Worm (Caenorhabditis elegans) whole organism, midembryonic: ENCODE results near the gene F48G7.9.

Experiments used
- T22C8.4 ChIP-seq: fragments of 200-800 bp; sonication (Bioruptor generic); IDR thresholded peaks from 2 replicates; pipeline ENCODE4 v1.3.6; 2022; ENCODE audit warnings: missing genetic modification characterization, missing compliant biosample characterization
- cog-1 ChIP-seq: sonication (generic microtip); optimal IDR thresholded peaks from 2 replicates; lab custom pipeline; 2016; ENCODE audit warnings: missing genetic modification characterization, missing compliant biosample characterization
- flt-1 ChIP-seq: fragments of 200-800 bp; sonication (Bioruptor generic); IDR thresholded peaks from 2 replicates; pipeline ENCODE4 v1.3.6; 2022; ENCODE audit warnings: missing genetic modification characterization, missing compliant biosample characterization
- klf-2 ChIP-seq: fragments of 200-800 bp; sonication (Bioruptor generic); conservative IDR thresholded peaks from 2 replicates; pipeline ENCODE4 v1.3.6; 2022; ENCODE audit warnings: missing genetic modification reagents, missing genetic modification characterization, missing compliant biosample characterization
- med-1 ChIP-seq: sonication (generic microtip); optimal IDR thresholded peaks from 2 replicates; lab custom pipeline; 2017; ENCODE audit warnings: missing genetic modification characterization, mild to moderate bottlenecking, missing compliant biosample characterization, antibody characterized with exemption, missing genetic modification reagents; ENCODE audit not compliant: insufficient read depth
- ref-1 ChIP-seq: fragments of 200-800 bp; sonication (Bioruptor generic); conservative IDR thresholded peaks from 2 replicates; pipeline ENCODE4 v1.3.6; 2022; ENCODE audit warnings: missing genetic modification reagents, missing genetic modification characterization, missing compliant biosample characterization
- tab-1 ChIP-seq: fragments of 200-800 bp; sonication (Bioruptor generic); IDR thresholded peaks from 2 replicates; pipeline ENCODE4 v1.3.6; 2022; ENCODE audit warnings: missing genetic modification characterization, missing compliant biosample characterization
- ztf-23 ChIP-seq: fragments of 200-800 bp; sonication (Bioruptor generic); IDR thresholded peaks from 2 replicates; pipeline ENCODE4 v1.3.6; 2022; ENCODE audit warnings: missing genetic modification reagents, missing genetic modification characterization, missing compliant biosample characterization
- ztf-29 ChIP-seq: fragments of 200-800 bp; sonication (Bioruptor generic); IDR thresholded peaks from 2 replicates; pipeline ENCODE4 v1.3.6; 2022; ENCODE audit warnings: missing genetic modification reagents, missing genetic modification characterization, missing compliant biosample characterization

F48G7.9 gene

ce11 chrV:634855-635254 lies 6.4 kb upstream of the F48G7.9 start, which contains the start of gene F48G7.10:
Gene F48G7.10 (minus strand): TSS chrV:634955.
- no peak for TF ChIP-seq tab-1

- no peak for TF ChIP-seq klf-2 (GFP tag; lab: Robert Waterston, UW)
- TF ChIP-seq flt-1 = no peak
- TF ChIP-seq tab-1 = no peak
- no peak for TF ChIP-seq ztf-23 (GFP tag; lab: Robert Waterston, UW)
- TF ChIP-seq ztf-29 (GFP tag; lab: Robert Waterston, UW) = no peak
Measured at ce11 chrV:631832-632231, 3.4 kb upstream of the F48G7.9 start.

- no peak for TF ChIP-seq med-1
- no peak for TF ChIP-seq ztf-29 (GFP tag; lab: Robert Waterston, UW)
- no peak for TF ChIP-seq T22C8.4 (GFP tag; lab: Robert Waterston, UW)
- TF ChIP-seq ref-1 (GFP tag; lab: Robert Waterston, UW) = no peak
- no peak for TF ChIP-seq cog-1 (tag; lab: Kevin White, UChicago)
- no peak for TF ChIP-seq tab-1
- TF ChIP-seq klf-2 (GFP tag; lab: Robert Waterston, UW) = no peak
- no peak for TF ChIP-seq ztf-23 (GFP tag; lab: Robert Waterston, UW)
- TF ChIP-seq flt-1 = no peak
Measured at ce11 chrV:627585-627984, 842 bp downstream of the F48G7.9 start, which contains the start of gene F48G7.8. Gene F48G7.8 (minus strand): TSS chrV:627685.

ce11 chrV:626321-626720 lies 2.1 kb downstream of the F48G7.9 start, which contains the start of gene F48G7.7:
Gene F48G7.7 (minus strand): TSS chrV:626421.
- no peak for TF ChIP-seq klf-2 (GFP tag; lab: Robert Waterston, UW)
- no peak for TF ChIP-seq ref-1 (GFP tag; lab: Robert Waterston, UW)
- TF ChIP-seq tab-1 = no peak
- no peak for TF ChIP-seq ztf-23 (GFP tag; lab: Robert Waterston, UW)
- TF ChIP-seq flt-1 = no peak
- TF ChIP-seq cog-1 (tag; lab: Kevin White, UChicago) = no peak
- no peak for TF ChIP-seq ztf-29 (GFP tag; lab: Robert Waterston, UW)
- no peak for TF ChIP-seq T22C8.4 (GFP tag; lab: Robert Waterston, UW)
- TF ChIP-seq med-1 = no peak

ce11 chrV:624922-625321 lies 3.5 kb downstream of the F48G7.9 start, which contains the start of gene srt-17:
Gene srt-17 (minus strand): TSS chrV:625022.
- TF ChIP-seq T22C8.4 (GFP tag; lab: Robert Waterston, UW) (no peak), med-1 (no peak), ztf-23 (GFP tag; lab: Robert Waterston, UW) (no peak), tab-1 (no peak), flt-1 (no peak)

ce11 chrV:622902-623301 lies 5.5 kb downstream of the F48G7.9 start, which contains the start of gene F48G7.5:
Gene F48G7.5 (minus strand): TSS chrV:622935.
- TF ChIP-seq T22C8.4 (GFP tag; lab: Robert Waterston, UW) = no peak
- TF ChIP-seq tab-1 = no peak
- TF ChIP-seq med-1 = no peak
- no peak for TF ChIP-seq ref-1 (GFP tag; lab: Robert Waterston, UW)
- TF ChIP-seq ztf-29 (GFP tag; lab: Robert Waterston, UW) = no peak
- TF ChIP-seq cog-1 (tag; lab: Kevin White, UChicago) = no peak
- no peak for TF ChIP-seq flt-1
- no peak for TF ChIP-seq klf-2 (GFP tag; lab: Robert Waterston, UW)
- TF ChIP-seq ztf-23 (GFP tag; lab: Robert Waterston, UW) = no peak

ce11 chrV:620987-621386 lies 7.4 kb downstream of the F48G7.9 start:
- TF ChIP-seq ztf-29 (GFP tag; lab: Robert Waterston, UW) (no peak), ref-1 (GFP tag; lab: Robert Waterston, UW) (no peak), flt-1 (no peak), T22C8.4 (GFP tag; lab: Robert Waterston, UW) (no peak), klf-2 (GFP tag; lab: Robert Waterston, UW) (no peak), med-1 (no peak), ztf-23 (GFP tag; lab: Robert Waterston, UW) (no peak), tab-1 (no peak), cog-1 (tag; lab: Kevin White, UChicago) (no peak)

- TF ChIP-seq ref-1 (GFP tag; lab: Robert Waterston, UW) (no peak), cog-1 (tag; lab: Kevin White, UChicago) (peak; percentile 24)
Measured at ce11 chrV:619054-619453, 9.4 kb downstream of the F48G7.9 start, which contains the start of gene F48G7.4. Gene F48G7.4 (plus strand): TSS chrV:619453.

- TF ChIP-seq klf-2 (GFP tag; lab: Robert Waterston, UW) = no peak
Measured at ce11 chrV:617917-618316, 10.5 kb downstream of the F48G7.9 start.

- TF ChIP-seq cog-1 (tag; lab: Kevin White, UChicago) (no peak), tab-1 (no peak), med-1 (no peak), klf-2 (GFP tag; lab: Robert Waterston, UW) (no peak), ztf-23 (GFP tag; lab: Robert Waterston, UW) (no peak), ref-1 (GFP tag; lab: Robert Waterston, UW) (no peak), T22C8.4 (GFP tag; lab: Robert Waterston, UW) (no peak), ztf-29 (GFP tag; lab: Robert Waterston, UW) (no peak), flt-1 (no peak)
Measured at ce11 chrV:615275-615674, 13.2 kb downstream of the F48G7.9 start, which contains the start of gene F48G7.13. Gene F48G7.13 (plus strand): TSS chrV:615575.

- no peak for TF ChIP-seq med-1
- no peak for TF ChIP-seq ztf-29 (GFP tag; lab: Robert Waterston, UW)
- no peak for TF ChIP-seq ztf-23 (GFP tag; lab: Robert Waterston, UW)
- no peak for TF ChIP-seq T22C8.4 (GFP tag; lab: Robert Waterston, UW)
- TF ChIP-seq flt-1 = no peak
- no peak for TF ChIP-seq ref-1 (GFP tag; lab: Robert Waterston, UW)
- no peak for TF ChIP-seq tab-1
- no peak for TF ChIP-seq klf-2 (GFP tag; lab: Robert Waterston, UW)
- TF ChIP-seq cog-1 (tag; lab: Kevin White, UChicago) = no peak
Measured at ce11 chrV:610217-610616, 18.2 kb downstream of the F48G7.9 start, which contains the start of gene nhr-90. Gene nhr-90 (plus strand): TSS chrV:610512.
